Fruit fly (Drosophila melanogaster): ENCODE measurements around the gene z.
A peak's percentile ranks its signal among the peaks of the same experiment; 100 is the strongest.

The z gene

dm6 chrX:2469843-2470442, 22.4 kb downstream of the z start, which contains the start of gene boi (continued):
- no peak for TF ChIP-seq CG16779 (tag; optimal IDR thresholded peaks at IDR 0.05)
- TF ChIP-seq Hr39 (GFP tag; optimal IDR thresholded peaks at IDR 0.05), result no peak
- TF ChIP-seq CG4318 (GFP tag; optimal IDR thresholded peaks at IDR 0.05), result no peak
- TF ChIP-seq Lpt (GFP tag; optimal IDR thresholded peaks at IDR 0.05), result no peak
- TF ChIP-seq CG11294 (GFP tag; IDR thresholded peaks at IDR 0.05), result no peak
- peak; percentile 37 for TF ChIP-seq CG6854 (GFP tag; optimal IDR thresholded peaks at IDR 0.05)
- no peak for TF ChIP-seq CG8632 (GFP tag; optimal IDR thresholded peaks at IDR 0.05)
- no peak for TF ChIP-seq vri (GFP tag; optimal IDR thresholded peaks at IDR 0.05)
- no peak for TF ChIP-seq Ets21C (GFP tag; optimal IDR thresholded peaks at IDR 0.05)
- TF ChIP-seq ss (GFP tag; optimal IDR thresholded peaks at IDR 0.05), result no peak
- TF ChIP-seq CG34406 (GFP tag; optimal IDR thresholded peaks at IDR 0.05), result no peak
- TF ChIP-seq esn (GFP tag; optimal IDR thresholded peaks at IDR 0.05), result no peak
- TF ChIP-seq lz (GFP tag; optimal IDR thresholded peaks at IDR 0.05), result no peak
- no peak for TF ChIP-seq CG8319 (GFP tag; optimal IDR thresholded peaks at IDR 0.05)
- no peak for TF ChIP-seq acj6 (GFP tag; optimal IDR thresholded peaks at IDR 0.05)
- TF ChIP-seq CG31627 (GFP tag; optimal IDR thresholded peaks at IDR 0.05), result no peak
